Fruit fly (Drosophila melanogaster): ENCODE results near the gene Smyd5.

Smyd5 gene

DNA sequence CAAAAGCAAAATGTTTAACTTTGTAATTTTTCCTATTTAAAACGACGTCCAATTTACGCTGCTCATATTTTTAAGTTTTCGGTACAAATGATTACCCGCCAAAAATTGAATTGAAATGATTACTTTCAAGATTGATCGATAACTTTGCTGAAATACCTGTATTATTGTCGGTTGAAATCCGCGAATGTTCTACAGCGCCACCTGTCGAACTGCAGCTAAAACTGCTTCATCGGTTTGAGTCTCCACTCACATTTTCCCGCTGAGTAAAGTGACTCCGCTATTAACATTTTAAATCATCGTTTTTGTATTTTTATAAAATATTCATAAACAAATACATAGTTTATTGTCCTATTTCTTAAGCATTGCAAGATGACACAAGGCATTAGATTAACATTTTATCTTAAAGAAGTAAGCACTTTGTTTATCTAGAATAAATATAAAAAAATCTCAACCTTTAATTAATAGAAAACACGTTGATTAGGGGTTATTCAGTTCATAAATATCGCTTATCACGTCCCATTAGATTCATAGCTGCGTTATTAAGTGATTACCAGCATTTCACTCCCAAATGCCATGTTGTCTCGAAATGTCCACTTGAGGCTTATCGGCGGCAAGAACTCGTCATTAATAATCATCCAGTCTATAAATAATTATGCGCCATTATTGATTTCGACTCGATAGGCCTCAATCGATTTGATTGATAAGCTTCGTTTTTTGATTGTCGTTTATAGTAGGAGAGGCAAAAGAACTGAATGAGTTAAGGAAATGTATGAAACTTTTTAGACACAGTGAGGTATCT lies 38.8 kb downstream of the Smyd5 start (continued):
- peak; percentile 71 for TF ChIP-seq CG13287 (GFP tag; IDR thresholded peaks at IDR 0.05; ENCODE audit: partially characterized antibody)
- no peak for TF ChIP-seq tll (GFP tag; optimal IDR thresholded peaks at IDR 0.05)
- no peak for TF ChIP-seq CG32772 (GFP tag; IDR thresholded peaks at IDR 0.05)
- peak; percentile 42 for TF ChIP-seq CG2116 (GFP tag; optimal IDR thresholded peaks at IDR 0.05)
- no peak for TF ChIP-seq fd3F (GFP tag; optimal IDR thresholded peaks at IDR 0.05)
- TF ChIP-seq D19A (tag; optimal IDR thresholded peaks at IDR 0.05), result peak; percentile 8
- TF ChIP-seq CG12299 (tag; optimal IDR thresholded peaks at IDR 0.05), result no peak
- peak; percentile 51 for TF ChIP-seq bbx (GFP tag; IDR thresholded peaks at IDR 0.05; ENCODE audit: partially characterized antibody)
- no peak for TF ChIP-seq CG4328 (GFP tag; optimal IDR thresholded peaks at IDR 0.05)
- TF ChIP-seq bsh (GFP tag; optimal IDR thresholded peaks at IDR 0.05), result no peak
- TF ChIP-seq wor (GFP tag; IDR thresholded peaks at IDR 0.05), result no peak
- no peak for TF ChIP-seq CG13624 (GFP tag; optimal IDR thresholded peaks at IDR 0.05)
- no peak for TF ChIP-seq Kr (GFP tag; optimal IDR thresholded peaks at IDR 0.05)
- TF ChIP-seq CG7271 (tag; optimal IDR thresholded peaks at IDR 0.05), result no peak
- no peak for TF ChIP-seq CG17829 (tag; optimal IDR thresholded peaks at IDR 0.05)
- TF ChIP-seq CG12942 (GFP tag; optimal IDR thresholded peaks at IDR 0.05), result no peak
- TF ChIP-seq CTCF (GFP tag; optimal IDR thresholded peaks at IDR 0.05), result peak; percentile 97
- no peak for TF ChIP-seq corto (GFP tag; optimal IDR thresholded peaks at IDR 0.05)
- no peak for TF ChIP-seq CG6175 (GFP tag; IDR thresholded peaks at IDR 0.05)
- TF ChIP-seq Rfx (GFP tag; IDR thresholded peaks at IDR 0.05), result peak; percentile 67
- no peak for TF ChIP-seq CG9727 (GFP tag; optimal IDR thresholded peaks at IDR 0.05)
- TF ChIP-seq peb (GFP tag; IDR thresholded peaks at IDR 0.05), result no peak
- no peak for TF ChIP-seq dm (GFP tag; optimal IDR thresholded peaks at IDR 0.05)
- TF ChIP-seq CG10147 (GFP tag; optimal IDR thresholded peaks at IDR 0.05), result no peak
- peak; percentile 44; the same call in 1 of the 3 replicates for TF ChIP-seq hb (GFP tag; IDR thresholded peaks at IDR 0.05; ENCODE audit: partially characterized antibody)
- TF ChIP-seq CG34422 (GFP tag; IDR thresholded peaks at IDR 0.05), result no peak
- TF ChIP-seq CG15514 (GFP tag; optimal IDR thresholded peaks at IDR 0.05), result peak; percentile 40
- TF ChIP-seq CG9797 (GFP tag; optimal IDR thresholded peaks at IDR 0.05), result no peak
- TF ChIP-seq sd (tag; optimal IDR thresholded peaks at IDR 0.05), result peak; percentile 66
- TF ChIP-seq sug (tag; optimal IDR thresholded peaks at IDR 0.05), result peak; percentile 39
- no peak for TF ChIP-seq CG7357 (GFP tag; IDR thresholded peaks at IDR 0.05)
- no peak for TF ChIP-seq Neu2 (GFP tag; optimal IDR thresholded peaks at IDR 0.05; ENCODE audit: borderline replicate concordance)
- peak; percentile 57 for TF ChIP-seq CG8290 (GFP tag; optimal IDR thresholded peaks at IDR 0.05)
- peak in 1 of 2 experiments; percentile 17 for TF ChIP-seq CG8290 (tag; optimal IDR thresholded peaks at IDR 0.05)
- TF ChIP-seq Dip3 (GFP tag; optimal IDR thresholded peaks at IDR 0.05), result no peak
- TF ChIP-seq CG16813 (GFP tag; IDR thresholded peaks at IDR 0.05; ENCODE audit: partially characterized antibody), result peak; percentile 34
- no peak for TF ChIP-seq Tbp (GFP tag; optimal IDR thresholded peaks at IDR 0.05)
- TF ChIP-seq vvl (GFP tag; IDR thresholded peaks at IDR 0.05), result peak; percentile 68
- no peak for TF ChIP-seq Nf-YA (GFP tag; IDR thresholded peaks at IDR 0.05)
- TF ChIP-seq CG16815 (GFP tag; optimal IDR thresholded peaks at IDR 0.05), result no peak
- TF ChIP-seq CG11560 (tag; IDR thresholded peaks at IDR 0.05), result peak; percentile 75; the same call in 2 of the 3 replicates
- TF ChIP-seq CG7963 (GFP tag; IDR thresholded peaks at IDR 0.05; ENCODE audit: partially characterized antibody), result no peak
- TF ChIP-seq CG4424 (GFP tag; optimal IDR thresholded peaks at IDR 0.05), result no peak
- no peak for TF ChIP-seq grau (tag; optimal IDR thresholded peaks at IDR 0.05)
- TF ChIP-seq gro (GFP tag; optimal IDR thresholded peaks at IDR 0.05), result no peak
- no peak for TF ChIP-seq chinmo (GFP tag; IDR thresholded peaks at IDR 0.05; ENCODE audit: partially characterized antibody)
- no peak for TF ChIP-seq Trl (optimal IDR thresholded peaks at IDR 0.05)
- TF ChIP-seq Trl (GFP tag; optimal IDR thresholded peaks at IDR 0.05), result no peak
- TF ChIP-seq fd102C (GFP tag; optimal IDR thresholded peaks at IDR 0.05), result no peak
